Worm (Caenorhabditis elegans) whole organism, young adult: ENCODE measurements around the gene lpin-1.

ENCODE experiments used
- D2030.7 ChIP-seq: fragments of 200-800 bp; sonication (Bioruptor generic); IDR thresholded peaks from 2 replicates; pipeline ENCODE4 v1.3.6; 2022; ENCODE audit warnings: missing genetic modification reagents, missing genetic modification characterization, missing compliant biosample characterization
- F22D6.2 ChIP-seq: sonication (generic microtip); optimal IDR thresholded peaks from 2 replicates; lab custom pipeline; 2016; ENCODE audit warnings: mild to moderate bottlenecking, missing genetic modification characterization, missing compliant biosample characterization
- F23B12.7 ChIP-seq: sonication (generic microtip); optimal IDR thresholded peaks from 2 replicates; lab custom pipeline; 2017; ENCODE audit warnings: missing genetic modification characterization, mild to moderate bottlenecking, missing compliant biosample characterization, antibody characterized with exemption, moderate library complexity; ENCODE audit not compliant: insufficient read depth
- F33H1.4 ChIP-seq: fragments of 200-800 bp; sonication (Bioruptor generic); IDR thresholded peaks from 2 replicates; pipeline ENCODE4 v1.3.6; 2022; ENCODE audit warnings: missing genetic modification reagents, missing genetic modification characterization, missing compliant biosample characterization
- F55B11.4 ChIP-seq: sonication (generic microtip); optimal IDR thresholded peaks from 2 replicates; lab custom pipeline; 2016; ENCODE audit warnings: missing compliant biosample characterization, missing genetic modification characterization, borderline replicate concordance; ENCODE audit not compliant: insufficient read depth
- F57A8.1 ChIP-seq: fragments of 200-800 bp; sonication (Bioruptor generic); optimal IDR thresholded peaks from 2 replicates; lab custom pipeline; 2018; ENCODE audit warnings: mild to moderate bottlenecking, missing genetic modification characterization, moderate library complexity, missing compliant biosample characterization
- T07F8.4 ChIP-seq: sonication (generic microtip); optimal IDR thresholded peaks from 2 replicates; lab custom pipeline; 2016; ENCODE audit warnings: mild to moderate bottlenecking, missing genetic modification characterization, moderate library complexity, missing compliant biosample characterization
- Y56A3A.18 ChIP-seq: fragments of 200-800 bp; sonication (Bioruptor generic); IDR thresholded peaks from 2 replicates; pipeline ENCODE4 v1.3.6; 2022; ENCODE audit warnings: missing genetic modification reagents, missing genetic modification characterization, missing compliant biosample characterization
- Y79H2A.3 ChIP-seq: fragments of 200-800 bp; sonication (Bioruptor generic); conservative IDR thresholded peaks from 2 replicates; pipeline ENCODE4 v1.3.6; 2022; ENCODE audit warnings: missing genetic modification reagents, missing genetic modification characterization, missing compliant biosample characterization
- athp-1 ChIP-seq: sonication (generic microtip); optimal IDR thresholded peaks from 2 replicates; lab custom pipeline; 2017; ENCODE audit warnings: mild to moderate bottlenecking, missing genetic modification characterization, missing compliant biosample characterization
- attf-5 ChIP-seq: fragments of 200-800 bp; sonication (Bioruptor generic); optimal IDR thresholded peaks from 2 replicates; lab custom pipeline; 2018; ENCODE audit warnings: mild to moderate bottlenecking, missing genetic modification characterization, missing compliant biosample characterization
- cebp-1 ChIP-seq, 2 experiments: fragments of 200-800 bp in 1 of 2; sonication (Bioruptor generic) in 1 of 2; sonication (generic microtip) in 1 of 2; IDR thresholded peaks in 1 of 2; optimal IDR thresholded peaks in 1 of 2; 2 replicates each; pipeline versions ENCODE4 v1.3.6 to Lab custom; 2017 to 2022; ENCODE audit warnings: missing compliant biosample characterization in 2 of 2, missing genetic modification characterization in 2 of 2, mild to moderate bottlenecking in 1 of 2, missing genetic modification reagents in 1 of 2, moderate library complexity in 1 of 2
- ceh-100 ChIP-seq: fragments of 200-800 bp; sonication (Bioruptor generic); IDR thresholded peaks from 2 replicates; pipeline ENCODE4 v1.3.6; 2022; ENCODE audit warnings: missing genetic modification reagents, missing genetic modification characterization, missing compliant biosample characterization
- ceh-91 ChIP-seq: fragments of 200-800 bp; sonication (Bioruptor generic); IDR thresholded peaks from 2 replicates; pipeline ENCODE4 v1.3.6; 2022; ENCODE audit warnings: missing genetic modification reagents, missing genetic modification characterization, missing compliant biosample characterization
- die-1 ChIP-seq: sonication (generic microtip); optimal IDR thresholded peaks from 2 replicates; lab custom pipeline; 2016; ENCODE audit warnings: missing genotype, mild to moderate bottlenecking, missing genetic modification characterization, missing compliant biosample characterization
- efl-1 ChIP-seq: fragments of 150-350 bp; optimal IDR thresholded peaks from 2 replicates; lab custom pipeline; 2014; ENCODE audit warnings: missing biosample characterization, missing genetic modification reagents, missing genetic modification characterization
- egl-18 ChIP-seq: fragments of 200-800 bp; sonication (Bioruptor generic); IDR thresholded peaks from 2 replicates; pipeline ENCODE4 v1.3.6; 2022; ENCODE audit warnings: missing genetic modification reagents, missing genetic modification characterization, missing compliant biosample characterization
- ets-4 ChIP-seq: fragments of 200-800 bp; sonication (Bioruptor generic); optimal IDR thresholded peaks from 2 replicates; lab custom pipeline; 2018; ENCODE audit warnings: mild to moderate bottlenecking, missing genetic modification characterization, missing compliant biosample characterization
- fkh-3 ChIP-seq: sonication (generic microtip); optimal IDR thresholded peaks from 2 replicates; lab custom pipeline; 2016; ENCODE audit warnings: mild to moderate bottlenecking, missing genetic modification characterization, missing compliant biosample characterization
- gei-17 ChIP-seq: fragments of 200-800 bp; sonication (Bioruptor generic); optimal IDR thresholded peaks from 2 replicates; lab custom pipeline; 2018; ENCODE audit warnings: mild to moderate bottlenecking, missing genetic modification characterization, missing compliant biosample characterization
- hmg-1.2 ChIP-seq: fragments of 200-800 bp; sonication (Bioruptor generic); IDR thresholded peaks from 2 replicates; pipeline ENCODE4 v1.3.6; 2022; ENCODE audit warnings: missing genetic modification reagents, missing genetic modification characterization, missing compliant biosample characterization
- hsf-1 ChIP-seq: fragments of 200-800 bp; sonication (Bioruptor generic); IDR thresholded peaks from 2 replicates; pipeline ENCODE4 v1.3.6; 2022; ENCODE audit warnings: missing genetic modification reagents, missing genetic modification characterization, missing compliant biosample characterization
- lag-1 ChIP-seq: fragments of 200-800 bp; sonication (Bioruptor generic); IDR thresholded peaks from 2 replicates; pipeline ENCODE4 v1.3.6; 2022; ENCODE audit warnings: missing genetic modification reagents, missing genetic modification characterization, missing compliant biosample characterization
- lin-26 ChIP-seq: fragments of 200-800 bp; sonication (Bioruptor generic); IDR thresholded peaks from 2 replicates; pipeline ENCODE4 v1.3.6; 2022; ENCODE audit warnings: missing genetic modification reagents, missing genetic modification characterization, missing compliant biosample characterization
- lin-54 ChIP-seq: fragments of 200-800 bp; sonication (Bioruptor generic); optimal IDR thresholded peaks from 2 replicates; lab custom pipeline; 2018; ENCODE audit warnings: mild to moderate bottlenecking, missing genetic modification characterization, missing compliant biosample characterization
- lir-1 ChIP-seq: fragments of 200-800 bp; sonication (Bioruptor generic); conservative IDR thresholded peaks from 2 replicates; pipeline ENCODE4 v1.3.6; 2022; ENCODE audit warnings: missing genetic modification reagents, missing genetic modification characterization, missing compliant biosample characterization
- lsl-1 ChIP-seq: fragments of 200-800 bp; sonication (Bioruptor generic); optimal IDR thresholded peaks from 2 replicates; lab custom pipeline; 2018; ENCODE audit warnings: mild to moderate bottlenecking, missing genetic modification characterization, moderate library complexity, missing compliant biosample characterization
- madf-10 ChIP-seq: sonication (generic microtip); optimal IDR thresholded peaks from 2 replicates; lab custom pipeline; 2016; ENCODE audit warnings: mild to moderate bottlenecking, missing genetic modification characterization, missing compliant biosample characterization
- madf-6 ChIP-seq: fragments of 200-800 bp; sonication (Bioruptor generic); IDR thresholded peaks from 2 replicates; pipeline ENCODE4 v1.3.6; 2022; ENCODE audit warnings: missing genetic modification reagents, missing genetic modification characterization, missing compliant biosample characterization
- madf-8 ChIP-seq: fragments of 200-800 bp; sonication (Bioruptor generic); conservative IDR thresholded peaks from 2 replicates; pipeline ENCODE4 v1.3.6; 2022; ENCODE audit warnings: missing genetic modification reagents, missing genetic modification characterization, missing compliant biosample characterization
- mcd-1 ChIP-seq: fragments of 200-800 bp; sonication (Bioruptor generic); IDR thresholded peaks from 2 replicates; pipeline ENCODE4 v1.3.6; 2022; ENCODE audit warnings: missing genetic modification reagents, missing genetic modification characterization, missing compliant biosample characterization
- mel-28 ChIP-seq: sonication (generic microtip); optimal IDR thresholded peaks from 2 replicates; lab custom pipeline; 2016; ENCODE audit warnings: borderline replicate concordance, mild to moderate bottlenecking, missing genetic modification characterization, missing compliant biosample characterization
- mes-4 ChIP-seq: sonication (generic microtip); optimal IDR thresholded peaks from 2 replicates; lab custom pipeline; 2016; ENCODE audit warnings: missing genotype, missing genetic modification characterization, missing compliant biosample characterization
- pbrm-1 ChIP-seq: fragments of 200-800 bp; sonication (Bioruptor generic); IDR thresholded peaks from 2 replicates; pipeline ENCODE4 v1.3.6; 2022; ENCODE audit warnings: missing genetic modification reagents, missing genetic modification characterization, missing compliant biosample characterization
- rcor-1 ChIP-seq: fragments of 200-800 bp; sonication (Bioruptor generic); IDR thresholded peaks from 2 replicates; pipeline ENCODE4 v1.3.6; 2022; ENCODE audit warnings: missing genetic modification reagents, missing genetic modification characterization, missing compliant biosample characterization
- rpc-1 ChIP-seq, 2 experiments: fragments of 150-350 bp in 1 of 2; sonication (generic microtip) in 1 of 2; optimal IDR thresholded peaks; 2 replicates each; lab custom pipeline; 2014 to 2018; ENCODE audit warnings: missing biosample characterization in 1 of 2, missing genetic modification characterization in 1 of 2, missing genetic modification reagents in 1 of 2, missing genotype in 1 of 2
- snpc-4 ChIP-seq, 5 experiments: fragments of 150-350 bp in 1 of 5; sonication (generic microtip) in 4 of 5; optimal IDR thresholded peaks; 2 replicates each; lab custom pipeline; 2014 to 2018; ENCODE audit warnings: missing genetic modification characterization in 5 of 5, missing biosample characterization in 3 of 5, antibody characterized with exemption in 2 of 5, mild to moderate bottlenecking in 2 of 5, missing compliant biosample characterization in 2 of 5, missing genotype in 2 of 5, moderate library complexity in 2 of 5, missing genetic modification reagents in 1 of 5
- tbp1 ChIP-seq: fragments of 200-800 bp; sonication (Bioruptor generic); optimal IDR thresholded peaks from 2 replicates; lab custom pipeline; 2018; ENCODE audit warnings: mild to moderate bottlenecking, missing genetic modification characterization, missing compliant biosample characterization
- xnd-1 ChIP-seq: sonication (generic microtip); optimal IDR thresholded peaks from 2 replicates; lab custom pipeline; 2016; ENCODE audit warnings: missing genotype, missing genetic modification reagents, missing genetic modification characterization, missing compliant biosample characterization
- ztf-18 ChIP-seq: sonication (generic microtip); optimal IDR thresholded peaks from 2 replicates; lab custom pipeline; 2016; ENCODE audit warnings: missing genotype, mild to moderate bottlenecking, missing genetic modification characterization, missing compliant biosample characterization

Gene lpin-1

DNA sequence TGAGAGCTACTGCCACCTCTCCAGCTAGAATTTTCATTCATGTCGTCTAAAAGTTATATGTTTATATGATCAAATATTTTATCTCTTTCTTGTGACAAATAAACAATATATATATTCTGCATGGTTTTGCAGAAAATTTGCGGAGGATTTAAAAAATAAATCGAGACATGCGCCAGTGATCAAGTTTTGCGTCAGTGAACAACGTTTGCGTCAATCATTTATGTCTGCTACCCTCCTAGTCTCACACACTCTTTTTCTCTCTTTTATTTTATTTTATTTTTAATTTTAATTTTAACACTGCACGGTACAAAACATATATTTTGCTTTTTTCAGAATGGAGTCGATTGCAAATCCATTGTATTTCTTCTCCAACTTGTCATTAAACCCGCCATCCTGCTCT lies 24.6 kb upstream of the lpin-1 start, which contains the start of the genes tag-65 and ccz-1 (continued):
- TF ChIP-seq cebp-1 (GFP tag; IDR thresholded peaks at IDR 0.05; lab: Robert Waterston, UW), result no peak
- peak; percentile 74 for TF ChIP-seq cebp-1 (tag; optimal IDR thresholded peaks at IDR 0.05; lab: Kevin White, UChicago)
- TF ChIP-seq lin-26 (GFP tag; lab: Robert Waterston, UW), result no peak
- peak; percentile 70 for TF ChIP-seq attf-5
- TF ChIP-seq pbrm-1 (GFP tag; lab: Robert Waterston, UW), result peak; percentile 59; the same call in 1 of the 2 replicates
- TF ChIP-seq mes-4 (tag; lab: Kevin White, UChicago), result no peak
- TF ChIP-seq lir-1 (GFP tag; lab: Robert Waterston, UW), result peak; percentile 81
- TF ChIP-seq T07F8.4, result no peak
- no peak for TF ChIP-seq rpc-1 (optimal IDR thresholded peaks at IDR 0.05; lab: Kevin White, UChicago)
- TF ChIP-seq rpc-1 (tag; optimal IDR thresholded peaks at IDR 0.05; lab: Kevin White, UChicago), result no peak

DNA sequence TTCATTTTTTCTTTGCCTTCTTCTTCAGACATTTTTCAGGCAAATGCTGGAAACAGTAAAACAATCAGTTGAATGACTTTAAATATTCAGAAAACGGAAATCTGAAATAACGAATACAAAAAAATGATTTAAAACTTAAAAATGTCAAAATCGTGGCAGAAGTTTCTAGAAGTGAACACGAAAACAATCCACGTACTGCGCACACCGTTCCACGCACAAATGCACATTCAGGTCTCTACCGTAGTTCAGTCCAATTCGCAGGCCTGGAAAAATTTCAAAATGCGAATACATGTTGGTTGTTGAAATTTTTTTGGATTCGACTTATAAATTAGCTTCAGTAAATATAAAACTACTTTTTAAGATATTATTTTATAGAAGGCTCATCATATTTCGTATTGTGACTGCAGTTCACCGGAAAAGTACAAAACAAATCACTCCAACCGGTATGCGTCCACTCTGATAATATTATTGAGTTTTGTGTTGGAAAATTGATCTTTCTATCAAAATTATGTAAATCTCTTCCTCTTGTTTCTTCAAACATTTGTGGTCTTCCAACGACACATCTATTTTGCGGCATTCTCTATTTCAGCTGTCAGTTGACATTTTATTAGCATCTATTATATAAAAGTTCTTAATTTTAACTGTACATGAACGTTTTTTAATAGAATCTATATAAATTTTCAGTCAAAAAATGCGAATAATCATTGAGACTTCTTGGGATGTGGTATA lies 18.1 kb upstream of the lpin-1 start, which contains the start of the genes mip-2 and F58G11.4:
Gene mip-2, minus strand, starts transcription at position 48 of the 729 bp plus-strand sequence.
Gene F58G11.4, plus strand, starts transcription at position 679 of the 729 bp plus-strand sequence.
- TF ChIP-seq madf-8 (GFP tag; lab: Robert Waterston, UW) (peak; percentile 93), Y79H2A.3 (GFP tag; lab: Robert Waterston, UW) (no peak), ets-4 (GFP tag; lab: Kevin White, UChicago) (no peak), F33H1.4 (GFP tag; lab: Robert Waterston, UW) (peak; percentile 43), ztf-18 (tag; lab: Kevin White, UChicago) (peak; percentile 73), ceh-100 (GFP tag; lab: Robert Waterston, UW) (0 out of 2 replicates have a peak, but pooled peaks have one; percentile 21), xnd-1 (tag; lab: Kevin White, UChicago) (peak; percentile 58), madf-6 (peak; percentile 94), F22D6.2 (tag; lab: Kevin White, UChicago) (no peak), hsf-1 (GFP tag; lab: Robert Waterston, UW) (peak; percentile 96), lsl-1 (GFP tag; lab: Kevin White, UChicago) (peak; percentile 90), ceh-91 (GFP tag; lab: Robert Waterston, UW) (peak; percentile 81), D2030.7 (GFP tag; lab: Robert Waterston, UW) (peak; percentile 43), madf-10 (no peak), fkh-3 (tag; lab: Kevin White, UChicago) (no peak), efl-1 (peak; percentile 37), tbp1 (GFP tag; lab: Kevin White, UChicago) (peak; percentile 3), hmg-1.2 (GFP tag; lab: Robert Waterston, UW) (peak; percentile 15; the same call in 1 of the 2 replicates), pbrm-1 (GFP tag; lab: Robert Waterston, UW) (peak; percentile 55; the same call in 1 of the 2 replicates), F23B12.7 (tag; lab: Kevin White, UChicago) (no peak), rcor-1 (GFP tag; lab: Robert Waterston, UW) (peak; percentile 9; the same call in 1 of the 2 replicates), lag-1 (GFP tag; lab: Robert Waterston, UW) (no peak), lin-54 (peak; percentile 32), mcd-1 (GFP tag; lab: Robert Waterston, UW) (0 out of 2 replicates have a peak, but pooled peaks have one; percentile 25)

DNA sequence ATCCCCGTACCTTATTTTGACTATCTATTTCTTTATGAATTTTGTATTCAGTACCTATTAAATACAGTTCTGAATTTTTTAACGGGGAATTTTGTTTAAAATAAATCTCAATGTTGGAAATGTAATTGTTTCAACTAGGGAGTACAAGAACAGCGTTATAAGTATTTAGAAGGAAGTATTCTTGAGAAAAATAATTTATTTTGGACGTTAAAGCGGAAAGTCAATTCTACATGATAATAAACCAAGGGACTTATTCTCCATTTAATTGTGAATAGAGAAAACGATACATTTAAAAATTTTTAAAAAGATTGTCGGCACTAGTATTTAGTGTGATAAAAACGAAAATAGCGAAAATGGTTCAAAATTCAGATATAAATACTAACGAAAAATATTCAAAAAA lies 15.2 kb upstream of the lpin-1 start:
- TF ChIP-seq attf-5 (no peak), rpc-1 (optimal IDR thresholded peaks at IDR 0.05; lab: Kevin White, UChicago) (no peak), rpc-1 (tag; optimal IDR thresholded peaks at IDR 0.05; lab: Kevin White, UChicago) (no peak), mes-4 (tag; lab: Kevin White, UChicago) (peak; percentile 4), gei-17 (no peak), lsl-1 (GFP tag; lab: Kevin White, UChicago) (peak; percentile 19), egl-18 (GFP tag; lab: Robert Waterston, UW) (no peak), mel-28 (tag; lab: Kevin White, UChicago) (no peak), ceh-91 (GFP tag; lab: Robert Waterston, UW) (no peak), snpc-4 (GFP tag; optimal IDR thresholded peaks at IDR 0.05; lab: Kevin White, UChicago) (no peak), snpc-4 (tag; optimal IDR thresholded peaks at IDR 0.05; lab: Kevin White, UChicago) (peak in 1 of 4 experiments; percentile 34), athp-1 (tag; lab: Kevin White, UChicago) (peak; percentile 64), die-1 (tag; lab: Kevin White, UChicago) (peak; percentile 21), F57A8.1 (no peak), madf-6 (peak; percentile 72), rcor-1 (GFP tag; lab: Robert Waterston, UW) (peak; percentile 59), tbp1 (GFP tag; lab: Kevin White, UChicago) (peak; percentile 45), F22D6.2 (tag; lab: Kevin White, UChicago) (no peak), hsf-1 (GFP tag; lab: Robert Waterston, UW) (peak; percentile 78), Y56A3A.18 (GFP tag; lab: Robert Waterston, UW) (peak; percentile 77), F55B11.4 (tag; lab: Kevin White, UChicago) (no peak)
